Fruit fly (Drosophila melanogaster): ENCODE data around the gene CG32856.

The CG32856 gene

dm6 chr3R:15973488-15973975 is 8.4 kb upstream of the CG32856 start (continued):
- peak; percentile 38 for TF ChIP-seq sd (tag; optimal IDR thresholded peaks at IDR 0.05)
- TF ChIP-seq CG6654 (GFP tag; optimal IDR thresholded peaks at IDR 0.05) = peak; percentile 96
- TF ChIP-seq Hey (tag; optimal IDR thresholded peaks at IDR 0.05) = peak; percentile 29
- TF ChIP-seq MTF-1 (GFP tag; optimal IDR thresholded peaks at IDR 0.05; ENCODE audit: borderline replicate concordance) = no peak
- TF ChIP-seq Doc2 (GFP tag; IDR thresholded peaks at IDR 0.05) = no peak
- peak; percentile 41 for TF ChIP-seq CG11504 (tag; optimal IDR thresholded peaks at IDR 0.05)
- TF ChIP-seq CG18011 (GFP tag; optimal IDR thresholded peaks at IDR 0.05) = peak; percentile 99
- no peak for TF ChIP-seq CG16815 (GFP tag; optimal IDR thresholded peaks at IDR 0.05)
- TF ChIP-seq slp2 (GFP tag; optimal IDR thresholded peaks at IDR 0.05) = peak; percentile 17
- peak; percentile 86 for TF ChIP-seq cg (GFP tag; optimal IDR thresholded peaks at IDR 0.05)
- no peak for TF ChIP-seq zfh1 (GFP tag; IDR thresholded peaks at IDR 0.05)
- TF ChIP-seq cwo (GFP tag; optimal IDR thresholded peaks at IDR 0.05) = peak; percentile 20
- peak; percentile 98 for TF ChIP-seq CG4617 (GFP tag; optimal IDR thresholded peaks at IDR 0.05; ENCODE audit: borderline replicate concordance)
- peak; percentile 76 for TF ChIP-seq MESR4 (GFP tag; optimal IDR thresholded peaks at IDR 0.05)
- peak; percentile 75 for TF ChIP-seq YL-1 (GFP tag; optimal IDR thresholded peaks at IDR 0.05)
- peak; percentile 59 for TF ChIP-seq dm (GFP tag; optimal IDR thresholded peaks at IDR 0.05)
- TF ChIP-seq fu2 (GFP tag; optimal IDR thresholded peaks at IDR 0.05) = no peak
- TF ChIP-seq CHES-1-like (GFP tag; optimal IDR thresholded peaks at IDR 0.05) = peak; percentile 72
- peak; percentile 21 for TF ChIP-seq sens (GFP tag)
- peak; percentile 84 for TF ChIP-seq onecut (GFP tag; IDR thresholded peaks at IDR 0.05)
- peak; percentile 56 for TF ChIP-seq da (GFP tag; optimal IDR thresholded peaks at IDR 0.05)
- peak; percentile 69 for TF ChIP-seq CG10543 (GFP tag; optimal IDR thresholded peaks at IDR 0.05)
- no peak for TF ChIP-seq CG30020 (tag; optimal IDR thresholded peaks at IDR 0.05)
- TF ChIP-seq disco-r (GFP tag; optimal IDR thresholded peaks at IDR 0.05) = peak; percentile 25
- TF ChIP-seq Dip3 (GFP tag; optimal IDR thresholded peaks at IDR 0.05) = peak; percentile 69
- peak; percentile 21 for TF ChIP-seq pzg (GFP tag; optimal IDR thresholded peaks at IDR 0.05)
- TF ChIP-seq Hmr (GFP tag; optimal IDR thresholded peaks at IDR 0.05) = peak; percentile 22
- no peak for TF ChIP-seq CG7928 (GFP tag; optimal IDR thresholded peaks at IDR 0.05)
- peak; percentile 71 for TF ChIP-seq exex (tag; optimal IDR thresholded peaks at IDR 0.05)
- peak; percentile 74 for TF ChIP-seq CG13894 (tag; optimal IDR thresholded peaks at IDR 0.05)
- peak in 1 of 2 experiments; percentile 55 for TF ChIP-seq insv (GFP tag; optimal IDR thresholded peaks at IDR 0.05)
- TF ChIP-seq CG6791 (GFP tag; IDR thresholded peaks at IDR 0.05; ENCODE audit: partially characterized antibody) = no peak
- TF ChIP-seq Med (GFP tag) = peak; percentile 66
- TF ChIP-seq grau (tag; optimal IDR thresholded peaks at IDR 0.05) = no peak
- peak; percentile 47 for TF ChIP-seq stwl (tag; optimal IDR thresholded peaks at IDR 0.05)
- TF ChIP-seq ATbp (GFP tag; optimal IDR thresholded peaks at IDR 0.05) = peak; percentile 11
- peak; percentile 29 for TF ChIP-seq lab (GFP tag; optimal IDR thresholded peaks at IDR 0.05)
- TF ChIP-seq CG17829 (tag; optimal IDR thresholded peaks at IDR 0.05) = no peak
- TF ChIP-seq maf-S (GFP tag; optimal IDR thresholded peaks at IDR 0.05) = peak; percentile 17
- peak; percentile 84 for TF ChIP-seq yki (optimal IDR thresholded peaks at IDR 0.05)
- peak; percentile 49 for TF ChIP-seq CG15514 (GFP tag; optimal IDR thresholded peaks at IDR 0.05)
- TF ChIP-seq bigmax (GFP tag; optimal IDR thresholded peaks at IDR 0.05) = no peak
- TF ChIP-seq CG4707 (GFP tag; optimal IDR thresholded peaks at IDR 0.05) = peak; percentile 10
- TF ChIP-seq nmo (GFP tag; optimal IDR thresholded peaks at IDR 0.05) = peak; percentile 24
- TF ChIP-seq dati (GFP tag; IDR thresholded peaks at IDR 0.05) = no peak
- peak; percentile 82 for TF ChIP-seq CG1832 (GFP tag; optimal IDR thresholded peaks at IDR 0.05)
- TF ChIP-seq CG8478 (optimal IDR thresholded peaks at IDR 0.05) = peak; percentile 68
- TF ChIP-seq CG2712 (tag; optimal IDR thresholded peaks at IDR 0.05) = peak; percentile 18
- TF ChIP-seq CG34376 (GFP tag; optimal IDR thresholded peaks at IDR 0.05) = peak; percentile 76
- peak; percentile 32 for TF ChIP-seq CG10431 (GFP tag; optimal IDR thresholded peaks at IDR 0.05)

Data from whole organism, embryonic.